Fruit fly (Drosophila melanogaster) whole organism, embryonic: ENCODE measurements around the gene Rpn1.

ENCODE experiments used
- C15 ChIP-seq: fragments of 200-800 bp; sonication (Bioruptor generic); IDR thresholded peaks from 3 replicates; pipeline ENCODE4 v1.3.6; 2022; ENCODE audit warnings: missing biosample characterization, missing genetic modification characterization
- CG11093 ChIP-seq: fragments of 200-800 bp; sonication (Bioruptor generic); IDR thresholded peaks from 3 replicates; pipeline ENCODE4 v1.3.6; 2022; ENCODE audit warnings: missing biosample characterization, missing genetic modification characterization
- CG12659 ChIP-seq: fragments of 200-800 bp; sonication (Bioruptor generic); optimal IDR thresholded peaks from 3 replicates; lab custom pipeline; 2017; ENCODE audit warnings: mild to moderate bottlenecking, missing biosample characterization, missing genetic modification reagents, missing genetic modification characterization
- CG13424 ChIP-seq: fragments of 200-800 bp; sonication (Bioruptor generic); optimal IDR thresholded peaks from 2 replicates; lab custom pipeline; 2019; ENCODE audit warnings: missing biosample characterization, mild to moderate bottlenecking, missing genetic modification characterization, moderate library complexity
- CG13624 ChIP-seq: fragments of 200-800 bp; sonication (Bioruptor generic); optimal IDR thresholded peaks from 2 replicates; lab custom pipeline; 2016; ENCODE audit warnings: missing biosample characterization, missing genetic modification characterization
- CG3163 ChIP-seq: fragments of 200-800 bp; sonication (Bioruptor generic); optimal IDR thresholded peaks from 3 replicates; lab custom pipeline; 2016; ENCODE audit warnings: missing biosample characterization, missing genetic modification characterization
- CG4282 ChIP-seq: fragments of 200-800 bp; sonication (Bioruptor generic); optimal IDR thresholded peaks from 2 replicates; lab custom pipeline; 2016; ENCODE audit warnings: missing biosample characterization, missing genetic modification characterization
- CG4360 ChIP-seq: fragments of 200-800 bp; sonication (Bioruptor generic); IDR thresholded peaks from 2 replicates; pipeline ENCODE4 v1.3.6; 2022; ENCODE audit warnings: missing biosample characterization, missing genetic modification characterization
- CG4404 ChIP-seq: fragments of 200-800 bp; sonication (Bioruptor generic); IDR thresholded peaks from 2 replicates; pipeline ENCODE4 v1.3.6; 2022; ENCODE audit warnings: missing biosample characterization, missing genetic modification characterization
- CG4820 ChIP-seq: fragments of 200-800 bp; sonication (Bioruptor generic); optimal IDR thresholded peaks from 3 replicates; lab custom pipeline; 2016; ENCODE audit warnings: missing biosample characterization, missing genetic modification characterization
- CG6765 ChIP-seq: fragments of 200-800 bp; sonication (Bioruptor generic); optimal IDR thresholded peaks from 3 replicates; lab custom pipeline; 2017; ENCODE audit warnings: missing biosample characterization, mild to moderate bottlenecking, missing genetic modification characterization
- CG8765 ChIP-seq: fragments of 200-800 bp; sonication (Bioruptor generic); IDR thresholded peaks from 2 replicates; pipeline ENCODE4 v1.3.6; 2022; ENCODE audit warnings: missing biosample characterization, missing genetic modification characterization
- CG8924 ChIP-seq: fragments of 200-800 bp; optimal IDR thresholded peaks from 3 replicates; lab custom pipeline; 2019; ENCODE audit warnings: missing biosample characterization, mild to moderate bottlenecking, missing genetic modification characterization, moderate library complexity
- CHES-1-like ChIP-seq: fragments of 200-800 bp; sonication (Bioruptor generic); optimal IDR thresholded peaks from 2 replicates; lab custom pipeline; 2016; ENCODE audit warnings: missing biosample characterization, missing genetic modification characterization
- Doc3 ChIP-seq: fragments of 200-800 bp; sonication (Bioruptor generic); IDR thresholded peaks from 3 replicates; pipeline ENCODE4 v1.3.6; 2022; ENCODE audit warnings: missing biosample characterization, missing genetic modification characterization; ENCODE audit not compliant: partially characterized antibody
- Fer2 ChIP-seq: fragments of 200-800 bp; sonication (Bioruptor generic); optimal IDR thresholded peaks from 2 replicates; lab custom pipeline; 2018; ENCODE audit warnings: missing biosample characterization, mild to moderate bottlenecking, missing genetic modification characterization, moderate library complexity
- HHEX ChIP-seq: fragments of 200-800 bp; sonication (Bioruptor generic); optimal IDR thresholded peaks from 3 replicates; lab custom pipeline; 2017; ENCODE audit warnings: missing biosample characterization, mild to moderate bottlenecking, missing genetic modification characterization, missing genetic modification reagents
- Hmr ChIP-seq: fragments of 200-800 bp; sonication (Bioruptor generic); optimal IDR thresholded peaks from 3 replicates; lab custom pipeline; 2017; ENCODE audit warnings: mild to moderate bottlenecking, missing biosample characterization, missing genetic modification reagents, missing genetic modification characterization
- Lim3 ChIP-seq: fragments of 200-800 bp; sonication (Bioruptor generic); IDR thresholded peaks from 2 replicates; pipeline ENCODE4 v1.3.6; 2022; ENCODE audit warnings: missing biosample characterization, missing genetic modification characterization
- Med ChIP-seq: fragments of 200-800 bp; sonication (Bioruptor generic); peaks from one replicate; lab custom pipeline; 2016; ENCODE audit warnings: missing biosample characterization, missing genetic modification characterization, mild to moderate bottlenecking, inconsistent platforms, moderate library complexity
- Mrtf ChIP-seq: fragments of 200-800 bp; sonication (Bioruptor generic); IDR thresholded peaks from 3 replicates; pipeline ENCODE4 v1.3.6; 2022; ENCODE audit warnings: missing biosample characterization, missing genetic modification characterization
- NC2α ChIP-seq: fragments of 200-800 bp; sonication (Bioruptor generic); optimal IDR thresholded peaks from 2 replicates; lab custom pipeline; 2016; ENCODE audit warnings: missing biosample characterization, missing genetic modification characterization
- Oaz ChIP-seq: fragments of 200-800 bp; sonication (Bioruptor generic); IDR thresholded peaks from 2 replicates; pipeline ENCODE4 v1.3.6; 2022; ENCODE audit warnings: missing biosample characterization, missing genetic modification characterization
- Pdp1 ChIP-seq, 2 experiments: fragments of 200-800 bp; sonication (Bioruptor generic); optimal IDR thresholded peaks; 3 replicates each; lab custom pipeline; 2016; ENCODE audit warnings: missing biosample characterization in 2 of 2, missing genetic modification characterization in 2 of 2, mild to moderate bottlenecking in 1 of 2, moderate library complexity in 1 of 2
- Sox100B ChIP-seq: fragments of 200-800 bp; sonication (Bioruptor generic); optimal IDR thresholded peaks from 3 replicates; lab custom pipeline; 2018; ENCODE audit warnings: missing biosample characterization, mild to moderate bottlenecking, missing genetic modification characterization
- Sox102F ChIP-seq: fragments of 200-800 bp; sonication (Bioruptor generic); optimal IDR thresholded peaks from 2 replicates; lab custom pipeline; 2018; ENCODE audit warnings: missing biosample characterization, mild to moderate bottlenecking, missing genetic modification characterization, moderate library complexity
- al ChIP-seq: fragments of 200-800 bp; sonication (Bioruptor generic); IDR thresholded peaks from 2 replicates; pipeline ENCODE4 v1.3.6; 2022; ENCODE audit warnings: missing biosample characterization, missing genetic modification characterization
- cg ChIP-seq: fragments of 200-800 bp; sonication (Bioruptor generic); optimal IDR thresholded peaks from 3 replicates; lab custom pipeline; 2019; ENCODE audit warnings: missing biosample characterization, mild to moderate bottlenecking, missing genetic modification characterization, moderate library complexity
- dmrt99B ChIP-seq: fragments of 200-800 bp; sonication (Bioruptor generic); optimal IDR thresholded peaks from 2 replicates; lab custom pipeline; 2018; ENCODE audit warnings: missing biosample characterization, mild to moderate bottlenecking, missing genetic modification characterization, moderate library complexity
- inv ChIP-seq: fragments of 200-800 bp; sonication (Bioruptor generic); IDR thresholded peaks from 2 replicates; pipeline ENCODE4 v1.3.6; 2022; ENCODE audit warnings: missing biosample characterization, missing genetic modification characterization; ENCODE audit not compliant: partially characterized antibody
- kni ChIP-seq: fragments of 200-800 bp; sonication (Bioruptor generic); optimal IDR thresholded peaks from 3 replicates; lab custom pipeline; 2017; ENCODE audit warnings: mild to moderate bottlenecking, missing biosample characterization, missing genetic modification reagents, missing genetic modification characterization
- lab ChIP-seq: fragments of 200-800 bp; sonication (Bioruptor generic); optimal IDR thresholded peaks from 3 replicates; lab custom pipeline; 2017; ENCODE audit warnings: missing biosample characterization, missing genetic modification characterization, mild to moderate bottlenecking, moderate library complexity, missing genetic modification reagents
- luna ChIP-seq: fragments of 200-800 bp; sonication (Bioruptor generic); optimal IDR thresholded peaks from 2 replicates; lab custom pipeline; 2016; ENCODE audit warnings: missing biosample characterization, missing genetic modification characterization
- odd ChIP-seq: fragments of 200-800 bp; sonication (Bioruptor generic); optimal IDR thresholded peaks from 2 replicates; lab custom pipeline; 2017; ENCODE audit warnings: missing biosample characterization, mild to moderate bottlenecking, missing genetic modification characterization
- prd ChIP-seq, 3 experiments: fragments of >200 bp in 2 of 3; fragments of 200-800 bp in 1 of 3; sonication (Bioruptor generic) in 1 of 3; optimal IDR thresholded peaks in 2 of 3; IDR thresholded peaks in 1 of 3; 2 replicates in 2 of 3; 3 replicates in 1 of 3; pipeline versions ENCODE4 v1.3.6 to Lab custom; 2017 to 2022; ENCODE audit warnings: missing biosample characterization in 1 of 3, missing genetic modification characterization in 1 of 3
- salm ChIP-seq: fragments of 200-800 bp; sonication (Bioruptor generic); optimal IDR thresholded peaks from 2 replicates; lab custom pipeline; 2018; ENCODE audit warnings: missing biosample characterization, mild to moderate bottlenecking, missing genetic modification characterization
- sd ChIP-seq: fragments of 200-800 bp; sonication (Bioruptor generic); optimal IDR thresholded peaks from 3 replicates; lab custom pipeline; 2018; ENCODE audit warnings: missing biosample characterization, mild to moderate bottlenecking, missing genetic modification characterization, moderate library complexity
- sqz ChIP-seq: fragments of 200-800 bp; sonication (Bioruptor generic); optimal IDR thresholded peaks from 3 replicates; lab custom pipeline; 2018; ENCODE audit warnings: missing biosample characterization, mild to moderate bottlenecking, missing genetic modification characterization
- sr ChIP-seq: fragments of 200-800 bp; sonication (Bioruptor generic); IDR thresholded peaks from 3 replicates; pipeline ENCODE4 v1.3.6; 2022; ENCODE audit warnings: missing biosample characterization, missing genetic modification characterization
- stc ChIP-seq: fragments of 200-800 bp; sonication (Bioruptor generic); IDR thresholded peaks from 2 replicates; pipeline ENCODE4 v1.3.6; 2022; ENCODE audit warnings: missing biosample characterization, missing genetic modification characterization
- tin ChIP-seq: fragments of 200-800 bp; sonication (Bioruptor generic); optimal IDR thresholded peaks from 3 replicates; lab custom pipeline; 2016; ENCODE audit warnings: missing biosample characterization, missing genetic modification characterization
- tio ChIP-seq: fragments of 200-800 bp; sonication (Bioruptor generic); optimal IDR thresholded peaks from 2 replicates; lab custom pipeline; 2017; ENCODE audit warnings: missing biosample characterization, missing genetic modification characterization, inconsistent platforms
- tna ChIP-seq: fragments of 200-800 bp; sonication (Bioruptor generic); IDR thresholded peaks from 2 replicates; pipeline ENCODE4 v1.3.6; 2022; ENCODE audit warnings: missing biosample characterization, missing genetic modification characterization; ENCODE audit not compliant: partially characterized antibody
- tup ChIP-seq: fragments of 200-800 bp; sonication (Bioruptor generic); optimal IDR thresholded peaks from 2 replicates; lab custom pipeline; 2016; ENCODE audit warnings: missing biosample characterization, mild to moderate bottlenecking, missing genetic modification characterization, moderate library complexity
- wek ChIP-seq: fragments of 200-800 bp; sonication (Bioruptor generic); optimal IDR thresholded peaks from 3 replicates; lab custom pipeline; 2018; ENCODE audit warnings: missing biosample characterization, mild to moderate bottlenecking, missing genetic modification characterization, moderate library complexity

Rpn1 gene

dm6 chr3L:19903400-19903846 lies 11.4 kb upstream of the Rpn1 start (continued):
- TF ChIP-seq C15 (GFP tag; lab: Robert Waterston, UW) = no peak
- TF ChIP-seq Fer2 = no peak
- peak; percentile 87 for TF ChIP-seq CG4360 (GFP tag; lab: Robert Waterston, UW)
- TF ChIP-seq, all 482 proteins: peak for 11

DNA sequence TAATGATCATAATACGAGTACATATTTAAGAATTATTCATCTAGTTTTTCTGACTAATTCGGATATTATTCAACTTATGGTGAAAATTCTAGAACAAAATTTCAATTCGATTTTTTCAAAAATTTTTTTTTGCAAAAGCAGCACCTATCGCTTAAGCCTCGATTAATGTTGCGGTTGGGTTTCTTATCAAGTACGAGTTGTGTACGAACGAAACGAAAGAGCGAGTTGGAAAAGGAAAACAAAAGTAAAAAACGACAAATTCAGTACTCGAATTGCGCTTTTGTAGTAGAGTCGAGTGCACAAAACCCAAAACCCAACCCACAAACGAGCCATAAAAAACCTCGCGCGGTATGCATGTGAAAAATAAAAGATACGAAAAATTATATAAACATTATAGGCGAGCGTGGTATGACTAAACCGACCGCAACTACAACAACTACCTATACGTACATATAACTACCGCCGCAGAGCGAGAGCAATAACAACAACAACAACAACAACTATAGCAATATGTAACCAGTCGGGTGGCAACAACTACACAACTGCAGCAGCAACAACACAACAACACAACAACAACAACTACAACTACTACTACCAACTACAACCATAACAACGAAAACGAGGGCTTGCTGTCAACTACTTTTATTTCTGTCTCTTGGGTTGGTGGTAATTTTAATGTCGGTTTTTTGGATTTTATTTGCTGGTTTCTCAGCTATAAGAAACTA lies 10.3 kb upstream of the Rpn1 start:
- TF ChIP-seq Lim3 (GFP tag; lab: Robert Waterston, UW) (no peak), stc (GFP tag; lab: Robert Waterston, UW) (peak; percentile 36; the same call in 1 of the 2 replicates), cg (GFP tag; lab: Kevin White, UChicago) (peak; percentile 34), wek (GFP tag; lab: Kevin White, UChicago) (no peak), Pdp1 (GFP tag; optimal IDR thresholded peaks at IDR 0.05; lab: Kevin White, UChicago) (peak in 1 of 2 experiments; percentile 79), kni (GFP tag; lab: Kevin White, UChicago) (peak; percentile 16), lab (peak; percentile 1), Med (peak; percentile 47), sd (tag; lab: Kevin White, UChicago) (peak; percentile 12), CG4360 (GFP tag; lab: Robert Waterston, UW) (peak; percentile 97)

- TF ChIP-seq CG8924 = no peak
- peak; percentile 80 for TF ChIP-seq Med
- TF ChIP-seq tin (GFP tag; lab: Kevin White, UChicago) = no peak
- no peak for TF ChIP-seq stc (GFP tag; lab: Robert Waterston, UW)
- no peak for TF ChIP-seq NC2α (GFP tag; lab: Kevin White, UChicago)
- no peak for TF ChIP-seq CG4282
- no peak for TF ChIP-seq luna (GFP tag; lab: Kevin White, UChicago)
- no peak for TF ChIP-seq Hmr (GFP tag; lab: Kevin White, UChicago)
- peak; percentile 26 for TF ChIP-seq CHES-1-like (GFP tag; lab: Kevin White, UChicago)
- no peak for TF ChIP-seq sr
- TF ChIP-seq CG12659 = no peak
- no peak for TF ChIP-seq CG6765 (GFP tag; lab: Kevin White, UChicago)
- TF ChIP-seq CG4404 (GFP tag; lab: Robert Waterston, UW) = no peak
- peak; percentile 35 for TF ChIP-seq Sox102F (GFP tag; lab: Kevin White, UChicago)
- no peak for TF ChIP-seq CG13424 (tag; lab: Kevin White, UChicago)
- TF ChIP-seq Sox100B (GFP tag; lab: Kevin White, UChicago) = no peak
- TF ChIP-seq tna (GFP tag; lab: Robert Waterston, UW) = no peak
- no peak for TF ChIP-seq CG13624 (GFP tag; lab: Kevin White, UChicago)
- peak; percentile 39 for TF ChIP-seq tio (GFP tag; lab: Kevin White, UChicago)
- TF ChIP-seq CG4820 (GFP tag; lab: Kevin White, UChicago) = no peak
- no peak for TF ChIP-seq HHEX (GFP tag; lab: Kevin White, UChicago)
- TF ChIP-seq Oaz (GFP tag; lab: Robert Waterston, UW) = no peak
- TF ChIP-seq odd (GFP tag; lab: Kevin White, UChicago) = no peak
- no peak for TF ChIP-seq CG3163 (GFP tag; lab: Kevin White, UChicago)
- no peak for TF ChIP-seq sqz (GFP tag; lab: Kevin White, UChicago)
- TF ChIP-seq al (GFP tag; lab: Robert Waterston, UW) = no peak
- TF ChIP-seq CG11093 (GFP tag; lab: Robert Waterston, UW) = no peak
- TF ChIP-seq Mrtf = no peak
- TF ChIP-seq Doc3 (GFP tag; lab: Robert Waterston, UW) = no peak
- TF ChIP-seq salm (tag; lab: Kevin White, UChicago) = no peak
- no peak for TF ChIP-seq inv (GFP tag; lab: Robert Waterston, UW)
- TF ChIP-seq CG8765 (GFP tag; lab: Robert Waterston, UW) = no peak; the same call in 1 of the 2 replicates
- peak; percentile 16 for TF ChIP-seq dmrt99B (tag; lab: Kevin White, UChicago)
- no peak for TF ChIP-seq prd (optimal IDR thresholded peaks at IDR 0.05; lab: Kevin White, UChicago)
- 0 out of 3 replicates have a peak, but pooled peaks have one; percentile 16 for TF ChIP-seq prd (GFP tag; IDR thresholded peaks at IDR 0.05; lab: Robert Waterston, UW)
- no peak for TF ChIP-seq tup (GFP tag; lab: Kevin White, UChicago)
These were observed 9.4 kb upstream of the Rpn1 start for dm6 chr3L:19905427-19905826.
